Fruit fly (Drosophila melanogaster) whole organism, embryonic: ENCODE results near the gene dpr2.

Experiments used
- Atf3 ChIP-seq: fragments of 200-800 bp; sonication (Bioruptor generic); optimal IDR thresholded peaks from 3 replicates; lab custom pipeline; 2016; ENCODE audit warnings: missing biosample characterization, missing genetic modification characterization
- CG10209 ChIP-seq: fragments of 200-800 bp; sonication (Bioruptor generic); optimal IDR thresholded peaks from 3 replicates; lab custom pipeline; 2017; ENCODE audit warnings: missing biosample characterization, mild to moderate bottlenecking, missing genetic modification characterization, missing genetic modification reagents
- CG10321 ChIP-seq: fragments of 200-800 bp; sonication (Bioruptor generic); IDR thresholded peaks from 2 replicates; pipeline ENCODE4 v1.3.6; 2022; ENCODE audit warnings: missing biosample characterization, missing genetic modification characterization
- CG10543 ChIP-seq: fragments of 200-800 bp; sonication (Bioruptor generic); optimal IDR thresholded peaks from 3 replicates; lab custom pipeline; 2017; ENCODE audit warnings: missing biosample characterization, mild to moderate bottlenecking, missing genetic modification characterization, moderate library complexity
- CG11504 ChIP-seq: fragments of 200-800 bp; sonication (Bioruptor generic); optimal IDR thresholded peaks from 3 replicates; lab custom pipeline; 2019; ENCODE audit warnings: missing biosample characterization, mild to moderate bottlenecking, missing genetic modification characterization, moderate library complexity
- CG17361 ChIP-seq: fragments of 200-800 bp; sonication (Bioruptor generic); IDR thresholded peaks from 3 replicates; pipeline ENCODE4 v1.3.6; 2022; ENCODE audit warnings: missing biosample characterization, missing genetic modification characterization
- CG2116 ChIP-seq: fragments of 200-800 bp; sonication (Bioruptor generic); optimal IDR thresholded peaks from 3 replicates; lab custom pipeline; 2018; ENCODE audit warnings: missing biosample characterization, mild to moderate bottlenecking, missing genetic modification characterization
- CG2120 ChIP-seq: fragments of 200-800 bp; sonication (Bioruptor generic); optimal IDR thresholded peaks from 3 replicates; lab custom pipeline; 2016; ENCODE audit warnings: missing biosample characterization, missing genetic modification characterization
- CG2889 ChIP-seq: fragments of 200-800 bp; sonication (Bioruptor generic); IDR thresholded peaks from 3 replicates; pipeline ENCODE4 v1.3.6; 2022; ENCODE audit warnings: missing biosample characterization, missing genetic modification characterization
- CG30431 ChIP-seq: fragments of 200-800 bp; sonication (Bioruptor generic); optimal IDR thresholded peaks from 2 replicates; lab custom pipeline; 2017; ENCODE audit warnings: missing biosample characterization, missing genetic modification characterization
- CG32532 ChIP-seq: fragments of 200-800 bp; sonication (Bioruptor generic); IDR thresholded peaks from 2 replicates; pipeline ENCODE4 v1.3.6; 2022; ENCODE audit warnings: missing biosample characterization, missing genetic modification characterization
- CG42726 ChIP-seq: fragments of 200-800 bp; sonication (Bioruptor generic); IDR thresholded peaks from 2 replicates; pipeline ENCODE4 v1.3.6; 2022; ENCODE audit warnings: missing biosample characterization, missing genetic modification characterization; ENCODE audit not compliant: partially characterized antibody
- CG4404 ChIP-seq: fragments of 200-800 bp; sonication (Bioruptor generic); IDR thresholded peaks from 2 replicates; pipeline ENCODE4 v1.3.6; 2022; ENCODE audit warnings: missing biosample characterization, missing genetic modification characterization
- CG4707 ChIP-seq: fragments of 200-800 bp; sonication (Bioruptor generic); optimal IDR thresholded peaks from 2 replicates; lab custom pipeline; 2018; ENCODE audit warnings: missing biosample characterization, mild to moderate bottlenecking, missing genetic modification characterization, moderate library complexity
- CG4820 ChIP-seq: fragments of 200-800 bp; sonication (Bioruptor generic); optimal IDR thresholded peaks from 3 replicates; lab custom pipeline; 2016; ENCODE audit warnings: missing biosample characterization, missing genetic modification characterization
- CG8281 ChIP-seq: fragments of 200-800 bp; sonication (Bioruptor generic); optimal IDR thresholded peaks from 2 replicates; lab custom pipeline; 2018; ENCODE audit warnings: missing biosample characterization, mild to moderate bottlenecking, missing genetic modification characterization, moderate library complexity
- CG9932 ChIP-seq: fragments of 200-800 bp; sonication (Bioruptor generic); IDR thresholded peaks from 2 replicates; pipeline ENCODE4 v1.3.6; 2022; ENCODE audit warnings: missing biosample characterization, missing genetic modification characterization
- CoRest ChIP-seq: fragments of 200-800 bp; sonication (Bioruptor generic); optimal IDR thresholded peaks from 3 replicates; lab custom pipeline; 2018; ENCODE audit warnings: missing biosample characterization, mild to moderate bottlenecking, missing genetic modification characterization, moderate library complexity
- Fer1 ChIP-seq: fragments of 200-800 bp; sonication (Bioruptor generic); optimal IDR thresholded peaks from 2 replicates; lab custom pipeline; 2017; ENCODE audit warnings: missing biosample characterization, mild to moderate bottlenecking, missing genetic modification characterization
- Hr51 ChIP-seq, 2 experiments: fragments of 200-800 bp; sonication (Bioruptor generic); optimal IDR thresholded peaks; 2 replicates in 1 of 2; 3 replicates in 1 of 2; lab custom pipeline; 2016 to 2018; ENCODE audit warnings: missing biosample characterization in 2 of 2, missing genetic modification characterization in 2 of 2, mild to moderate bottlenecking in 1 of 2, moderate library complexity in 1 of 2
- Hr78 ChIP-seq, 2 experiments: fragments of 200-800 bp in 1 of 2; fragments of >200 bp in 1 of 2; sonication (Bioruptor generic) in 1 of 2; optimal IDR thresholded peaks; 2 replicates each; lab custom pipeline; 2017 to 2019; ENCODE audit warnings: missing biosample characterization in 2 of 2, missing genetic modification characterization in 2 of 2, mild to moderate bottlenecking in 1 of 2, moderate library complexity in 1 of 2
- NC2α ChIP-seq: fragments of 200-800 bp; sonication (Bioruptor generic); optimal IDR thresholded peaks from 2 replicates; lab custom pipeline; 2016; ENCODE audit warnings: missing biosample characterization, missing genetic modification characterization
- Oaz ChIP-seq: fragments of 200-800 bp; sonication (Bioruptor generic); IDR thresholded peaks from 2 replicates; pipeline ENCODE4 v1.3.6; 2022; ENCODE audit warnings: missing biosample characterization, missing genetic modification characterization
- Stat92E ChIP-seq, 3 experiments: fragments of >200 bp in 2 of 3; fragments of 200-800 bp in 1 of 3; sonication (Bioruptor generic) in 1 of 3; optimal IDR thresholded peaks; 2 replicates each; lab custom pipeline; 2017 to 2019; ENCODE audit warnings: missing biosample characterization in 3 of 3, missing genetic modification characterization in 3 of 3, mild to moderate bottlenecking in 1 of 3, moderate library complexity in 1 of 3
- ash1 ChIP-seq: fragments of 200-800 bp; sonication (Bioruptor generic); optimal IDR thresholded peaks from 2 replicates; lab custom pipeline; 2018; ENCODE audit warnings: missing biosample characterization, mild to moderate bottlenecking, missing genetic modification characterization
- cas ChIP-seq: fragments of 200-800 bp; sonication (Bioruptor generic); IDR thresholded peaks from 2 replicates; pipeline ENCODE4 v1.3.6; 2022; ENCODE audit warnings: missing biosample characterization, missing genetic modification characterization
- ci ChIP-seq: fragments of 200-800 bp; sonication (Bioruptor generic); IDR thresholded peaks from 3 replicates; pipeline ENCODE4 v1.3.6; 2022; ENCODE audit warnings: missing biosample characterization, missing genetic modification characterization
- crp ChIP-seq, 2 experiments: fragments of 200-800 bp; sonication (Bioruptor generic); optimal IDR thresholded peaks; 2 replicates in 1 of 2; 3 replicates in 1 of 2; lab custom pipeline; 2017; ENCODE audit warnings: missing biosample characterization in 2 of 2, missing genetic modification characterization in 2 of 2, mild to moderate bottlenecking in 1 of 2, moderate library complexity in 1 of 2
- eyg ChIP-seq: fragments of 200-800 bp; sonication (Bioruptor generic); optimal IDR thresholded peaks from 3 replicates; lab custom pipeline; 2016; ENCODE audit warnings: missing biosample characterization, missing genetic modification characterization
- fd3F ChIP-seq: fragments of 200-800 bp; sonication (Bioruptor generic); optimal IDR thresholded peaks from 2 replicates; lab custom pipeline; 2018; ENCODE audit warnings: missing biosample characterization, mild to moderate bottlenecking, missing genetic modification characterization, moderate library complexity
- fd96Cb ChIP-seq: fragments of 200-800 bp; sonication (Bioruptor generic); optimal IDR thresholded peaks from 2 replicates; lab custom pipeline; 2018; ENCODE audit warnings: missing biosample characterization, mild to moderate bottlenecking, missing genetic modification characterization, moderate library complexity
- grn ChIP-seq: fragments of 200-800 bp; sonication (Bioruptor generic); optimal IDR thresholded peaks from 3 replicates; lab custom pipeline; 2017; ENCODE audit warnings: missing biosample characterization, missing genetic modification characterization
- hbn ChIP-seq: fragments of 200-800 bp; sonication (Bioruptor generic); IDR thresholded peaks from 2 replicates; pipeline ENCODE4 v1.3.6; 2022; ENCODE audit warnings: missing biosample characterization, missing genetic modification characterization; ENCODE audit not compliant: partially characterized antibody
- ind ChIP-seq: fragments of 200-800 bp; sonication (Bioruptor generic); optimal IDR thresholded peaks from 3 replicates; lab custom pipeline; 2016; ENCODE audit warnings: missing biosample characterization, missing genetic modification characterization
- kay ChIP-seq: fragments of 200-800 bp; sonication (Bioruptor generic); optimal IDR thresholded peaks from 2 replicates; lab custom pipeline; 2016; ENCODE audit warnings: missing biosample characterization, missing genetic modification characterization
- lilli ChIP-seq: fragments of 200-800 bp; sonication (Bioruptor generic); optimal IDR thresholded peaks from 3 replicates; lab custom pipeline; 2016; ENCODE audit warnings: missing biosample characterization, missing genetic modification characterization
- lola ChIP-seq, 3 experiments: fragments of >200 bp in 2 of 3; fragments of 200-800 bp in 1 of 3; sonication (Bioruptor generic) in 1 of 3; optimal IDR thresholded peaks; 2 replicates each; lab custom pipeline; 2017 to 2019; ENCODE audit warnings: missing biosample characterization in 3 of 3, missing genetic modification characterization in 3 of 3, mild to moderate bottlenecking in 1 of 3, moderate library complexity in 1 of 3
- nerfin-1 ChIP-seq: fragments of 200-800 bp; sonication (Bioruptor generic); optimal IDR thresholded peaks from 3 replicates; lab custom pipeline; 2019; ENCODE audit warnings: missing biosample characterization, mild to moderate bottlenecking, missing genetic modification characterization, moderate library complexity
- odd ChIP-seq: fragments of 200-800 bp; sonication (Bioruptor generic); optimal IDR thresholded peaks from 2 replicates; lab custom pipeline; 2017; ENCODE audit warnings: missing biosample characterization, mild to moderate bottlenecking, missing genetic modification characterization
- org-1 ChIP-seq: fragments of 200-800 bp; sonication (Bioruptor generic); optimal IDR thresholded peaks from 2 replicates; lab custom pipeline; 2017; ENCODE audit warnings: missing biosample characterization, missing genetic modification characterization
- peb ChIP-seq: fragments of 200-800 bp; sonication (Bioruptor generic); IDR thresholded peaks from 2 replicates; pipeline ENCODE4 v1.3.6; 2022; ENCODE audit warnings: missing biosample characterization, missing genetic modification characterization
- pho ChIP-seq: fragments of 200-800 bp; sonication (Bioruptor generic); optimal IDR thresholded peaks from 2 replicates; lab custom pipeline; 2016; ENCODE audit warnings: missing biosample characterization, missing genetic modification characterization
- rib ChIP-seq: fragments of 200-800 bp; sonication (Bioruptor generic); IDR thresholded peaks from 2 replicates; pipeline ENCODE4 v1.3.6; 2022; ENCODE audit warnings: missing biosample characterization, missing genetic modification characterization
- sd ChIP-seq: fragments of 200-800 bp; sonication (Bioruptor generic); optimal IDR thresholded peaks from 3 replicates; lab custom pipeline; 2018; ENCODE audit warnings: missing biosample characterization, mild to moderate bottlenecking, missing genetic modification characterization, moderate library complexity
- seq ChIP-seq: fragments of 200-800 bp; sonication (Bioruptor generic); IDR thresholded peaks from 2 replicates; pipeline ENCODE4 v1.3.6; 2022; ENCODE audit warnings: missing biosample characterization, missing genetic modification characterization
- sna ChIP-seq: fragments of 200-800 bp; sonication (Bioruptor generic); IDR thresholded peaks from 2 replicates; pipeline ENCODE4 v1.3.6; 2022; ENCODE audit warnings: missing biosample characterization, missing genetic modification characterization; ENCODE audit not compliant: partially characterized antibody
- stc ChIP-seq: fragments of 200-800 bp; sonication (Bioruptor generic); IDR thresholded peaks from 2 replicates; pipeline ENCODE4 v1.3.6; 2022; ENCODE audit warnings: missing biosample characterization, missing genetic modification characterization
- zen2 ChIP-seq: fragments of 200-800 bp; sonication (Bioruptor generic); IDR thresholded peaks from 3 replicates; pipeline ENCODE4 v1.3.6; 2022; ENCODE audit warnings: missing biosample characterization, missing genetic modification characterization; ENCODE audit not compliant: partially characterized antibody

dpr2 gene

DNA sequence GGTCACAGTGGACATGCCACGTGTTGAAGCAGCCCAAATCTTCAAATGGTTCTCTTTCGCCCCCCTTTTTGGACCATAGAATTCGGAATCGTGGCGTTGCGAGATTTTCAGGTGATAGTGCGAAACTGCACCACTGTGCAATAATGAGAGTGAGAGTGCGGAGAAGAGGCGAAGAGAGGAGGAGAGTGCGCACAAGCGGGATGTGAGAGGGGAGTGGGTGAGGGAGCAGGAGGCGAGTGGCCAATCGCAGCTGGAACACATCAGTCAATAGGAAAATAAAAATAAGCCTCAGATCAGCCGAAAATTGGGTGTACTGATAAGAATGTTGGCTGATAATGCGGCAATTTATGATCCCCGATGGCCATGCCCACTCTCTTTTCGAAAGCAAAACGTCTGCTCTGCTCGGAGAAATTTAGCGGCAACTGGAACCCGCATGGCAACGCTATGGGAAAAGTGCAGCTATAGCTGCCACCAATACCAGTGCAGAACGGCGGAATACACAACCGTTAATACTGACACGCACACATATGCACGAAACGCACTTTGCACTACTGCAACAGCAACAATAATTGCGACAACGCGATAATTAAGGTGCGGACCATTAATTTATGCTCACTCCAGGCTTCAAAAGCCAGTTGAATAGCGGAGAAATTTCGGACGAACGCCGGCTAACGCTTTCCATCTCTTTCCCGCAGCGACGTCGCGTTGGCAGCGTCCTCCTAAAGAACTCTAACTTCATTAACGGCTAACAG is 3.5 kb upstream of the dpr2 start (continued):
- no peak for TF ChIP-seq CG10321
- TF ChIP-seq ci (GFP tag; lab: Robert Waterston, UW) = 0 out of 3 replicates have a peak, but pooled peaks have one; percentile 54
- TF ChIP-seq fd3F (GFP tag; lab: Kevin White, UChicago) = no peak
- no peak for TF ChIP-seq CG2116 (GFP tag; lab: Kevin White, UChicago)
- TF ChIP-seq nerfin-1 (tag; lab: Kevin White, UChicago) = no peak
- TF ChIP-seq CG17361 (GFP tag; lab: Robert Waterston, UW) = 0 out of 3 replicates have a peak, but pooled peaks have one; percentile 9
- TF ChIP-seq CG8281 (tag; lab: Kevin White, UChicago) = no peak
- peak; percentile 4 for TF ChIP-seq eyg
- TF ChIP-seq peb (GFP tag; lab: Robert Waterston, UW) = no peak
- no peak for TF ChIP-seq Oaz (GFP tag; lab: Robert Waterston, UW)
- TF ChIP-seq CG42726 (GFP tag; lab: Robert Waterston, UW) = 0 out of 2 replicates have a peak, but pooled peaks have one; percentile 40
- TF ChIP-seq Atf3 (GFP tag; lab: Kevin White, UChicago) = no peak
- peak in 1 of 2 experiments; percentile 16 for TF ChIP-seq crp (GFP tag; optimal IDR thresholded peaks at IDR 0.05; lab: Kevin White, UChicago)
- no peak for TF ChIP-seq org-1 (GFP tag; lab: Kevin White, UChicago)
- no peak for TF ChIP-seq Fer1 (GFP tag; lab: Kevin White, UChicago)
- no peak for TF ChIP-seq kay (GFP tag; lab: Kevin White, UChicago)
- TF ChIP-seq CG9932 (GFP tag; lab: Robert Waterston, UW) = no peak
- no peak for TF ChIP-seq lola (GFP tag; optimal IDR thresholded peaks at IDR 0.05; lab: Kevin White, UChicago)
- TF ChIP-seq CG10543 (GFP tag; lab: Kevin White, UChicago) = peak; percentile 47
- TF ChIP-seq CG10209 (GFP tag; lab: Kevin White, UChicago) = no peak
- no peak for TF ChIP-seq grn (GFP tag; lab: Kevin White, UChicago)
- TF ChIP-seq CG2120 (GFP tag; lab: Kevin White, UChicago) = peak; percentile 8
- peak; percentile 10 for TF ChIP-seq ash1 (GFP tag; lab: Kevin White, UChicago)
- no peak for TF ChIP-seq pho
- no peak for TF ChIP-seq stc (GFP tag; lab: Robert Waterston, UW)
- no peak for TF ChIP-seq ind (GFP tag; lab: Kevin White, UChicago)
- no peak for TF ChIP-seq CG32532 (GFP tag; lab: Robert Waterston, UW)
- TF ChIP-seq hbn = 0 out of 2 replicates have a peak, but pooled peaks have one; percentile 10
- TF ChIP-seq CG4820 (GFP tag; lab: Kevin White, UChicago) = no peak
- peak; percentile 37; the same call in 1 of the 2 replicates for TF ChIP-seq rib (GFP tag; lab: Robert Waterston, UW)
- no peak for TF ChIP-seq odd
- no peak for TF ChIP-seq sd (tag; lab: Kevin White, UChicago)
- no peak for TF ChIP-seq sna (GFP tag; lab: Robert Waterston, UW)
- TF ChIP-seq lilli (GFP tag; lab: Kevin White, UChicago) = peak; percentile 23
- no peak for TF ChIP-seq cas (GFP tag; lab: Robert Waterston, UW)
- TF ChIP-seq CG30431 (GFP tag; lab: Kevin White, UChicago) = no peak
- no peak for TF ChIP-seq zen2 (GFP tag; lab: Robert Waterston, UW)
- TF ChIP-seq NC2α (GFP tag; lab: Kevin White, UChicago) = peak; percentile 6
- TF ChIP-seq Stat92E (GFP tag; optimal IDR thresholded peaks at IDR 0.05; lab: Kevin White, UChicago) = no peak
- no peak for TF ChIP-seq CG11504
- no peak for TF ChIP-seq CG4404
- no peak for TF ChIP-seq Hr51 (GFP tag; optimal IDR thresholded peaks at IDR 0.05; lab: Kevin White, UChicago)
- no peak for TF ChIP-seq seq (GFP tag; lab: Robert Waterston, UW)
- TF ChIP-seq Hr78 (GFP tag; optimal IDR thresholded peaks at IDR 0.05; lab: Kevin White, UChicago) = peak in 1 of 2 experiments; percentile 89
- TF ChIP-seq CG2889 (GFP tag; lab: Robert Waterston, UW) = no peak
- TF ChIP-seq CoRest (tag; lab: Kevin White, UChicago) = no peak
- no peak for TF ChIP-seq fd96Cb
- TF ChIP-seq CG4707 (GFP tag; lab: Kevin White, UChicago) = peak; percentile 96
